Worm (Caenorhabditis elegans) whole organism, L4 larva: Measurements from ENCODE around the gene W01D2.1.

ENCODE experiments used
- D1046.2 ChIP-seq: fragments of 200-800 bp; sonication (Bioruptor generic); IDR thresholded peaks from 2 replicates; pipeline ENCODE4 v1.3.6; 2022; ENCODE audit warnings: missing genetic modification characterization, missing compliant biosample characterization
- F10B5.3 ChIP-seq: sonication (generic microtip); optimal IDR thresholded peaks from 2 replicates; lab custom pipeline; 2016; ENCODE audit warnings: mild to moderate bottlenecking, missing genetic modification characterization, missing compliant biosample characterization
- F44E2.7 ChIP-seq: fragments of 200-800 bp; sonication (Bioruptor generic); IDR thresholded peaks from 2 replicates; pipeline ENCODE4 v2.1.2; 2022; ENCODE audit warnings: missing genetic modification characterization, missing compliant biosample characterization
- R02D3.7 ChIP-seq: fragments of 150-350 bp; sonication (generic microtip); optimal IDR thresholded peaks from 3 replicates; lab custom pipeline; 2014; ENCODE audit warnings: missing biosample characterization, missing genetic modification characterization
- T20F7.1 ChIP-seq: fragments of 200-800 bp; sonication (Bioruptor generic); optimal IDR thresholded peaks from 2 replicates; lab custom pipeline; 2018; ENCODE audit warnings: mild to moderate bottlenecking, missing genetic modification characterization, missing compliant biosample characterization
- Y48G9A.11 ChIP-seq: fragments of 200-800 bp; sonication (Bioruptor generic); IDR thresholded peaks from 2 replicates; pipeline ENCODE4 v1.3.6; 2022; ENCODE audit warnings: missing genetic modification reagents, missing genetic modification characterization, missing compliant biosample characterization
- Y75B8A.6 ChIP-seq: fragments of 200-800 bp; sonication (Bioruptor generic); IDR thresholded peaks from 2 replicates; pipeline ENCODE4 v1.3.6; 2022; ENCODE audit warnings: missing genetic modification reagents, missing genetic modification characterization, missing compliant biosample characterization
- ZK337.2 ChIP-seq: fragments of 200-800 bp; sonication (Bioruptor generic); IDR thresholded peaks from 2 replicates; pipeline ENCODE4 v1.3.6; 2022; ENCODE audit warnings: missing genetic modification reagents, missing genetic modification characterization, missing compliant biosample characterization
- aha-1 ChIP-seq: fragments of 150-350 bp; peaks from one replicate; lab custom pipeline; 2014; ENCODE audit warnings: missing biosample characterization, missing genetic modification characterization
- arid-1 ChIP-seq: fragments of 200-800 bp; sonication (Bioruptor generic); conservative IDR thresholded peaks from 2 replicates; pipeline ENCODE4 v1.3.6; 2022; ENCODE audit warnings: missing genetic modification reagents, missing genetic modification characterization, missing compliant biosample characterization
- ceh-20 ChIP-seq: fragments of 200-800 bp; sonication (Bioruptor generic); IDR thresholded peaks from 2 replicates; pipeline ENCODE4 v1.3.6; 2022; ENCODE audit warnings: missing genetic modification reagents, missing genetic modification characterization, missing compliant biosample characterization
- ceh-28 ChIP-seq: fragments of 150-350 bp; optimal IDR thresholded peaks from 2 replicates; lab custom pipeline; 2014; ENCODE audit warnings: missing biosample characterization, missing genetic modification reagents, missing genetic modification characterization
- ceh-44 ChIP-seq: fragments of 200-800 bp; sonication (Bioruptor generic); IDR thresholded peaks from 2 replicates; pipeline ENCODE4 v1.3.6; 2022; ENCODE audit warnings: missing genetic modification reagents, missing genetic modification characterization, missing compliant biosample characterization
- daf-19 ChIP-seq: fragments of 200-800 bp; sonication (Bioruptor generic); conservative IDR thresholded peaks from 2 replicates; pipeline ENCODE4 v1.3.6; 2022; ENCODE audit warnings: missing genetic modification characterization, missing compliant biosample characterization
- dmd-6 ChIP-seq: fragments of 200-800 bp; sonication (Bioruptor generic); IDR thresholded peaks from 2 replicates; pipeline ENCODE4 v1.3.6; 2022; ENCODE audit warnings: missing genetic modification reagents, missing genetic modification characterization, missing compliant biosample characterization
- dmd-8 ChIP-seq: fragments of 200-800 bp; sonication (Bioruptor generic); IDR thresholded peaks from 2 replicates; pipeline ENCODE4 v1.3.6; 2022; ENCODE audit warnings: missing genetic modification characterization, missing compliant biosample characterization
- dmd-9 ChIP-seq: fragments of 200-800 bp; sonication (Bioruptor generic); IDR thresholded peaks from 2 replicates; pipeline ENCODE4 v1.3.6; 2022; ENCODE audit warnings: missing genetic modification reagents, missing genetic modification characterization, missing compliant biosample characterization
- dpl-1 ChIP-seq: fragments of 150-350 bp; optimal IDR thresholded peaks from 2 replicates; lab custom pipeline; 2014; ENCODE audit warnings: missing biosample characterization, missing genetic modification reagents, missing genetic modification characterization
- dve-1 ChIP-seq: sonication (generic microtip); optimal IDR thresholded peaks from 2 replicates; lab custom pipeline; 2017; ENCODE audit warnings: antibody characterized with exemption, mild to moderate bottlenecking, missing genetic modification characterization, missing compliant biosample characterization; ENCODE audit not compliant: insufficient read depth
- egl-27 ChIP-seq: sonication (generic microtip); optimal IDR thresholded peaks from 3 replicates; lab custom pipeline; 2017; ENCODE audit warnings: missing biosample characterization, missing genetic modification reagents, missing genetic modification characterization
- fos-1 ChIP-seq: fragments of 150-350 bp; optimal IDR thresholded peaks from 2 replicates; lab custom pipeline; 2014; ENCODE audit warnings: missing biosample characterization, missing genetic modification characterization
- hlh-11 ChIP-seq: fragments of 200-800 bp; sonication (Bioruptor generic); optimal IDR thresholded peaks from 2 replicates; lab custom pipeline; 2018; ENCODE audit warnings: mild to moderate bottlenecking, missing genetic modification characterization, missing compliant biosample characterization
- hlh-30 ChIP-seq: sonication (generic microtip); optimal IDR thresholded peaks from 2 replicates; lab custom pipeline; 2017; ENCODE audit warnings: antibody characterized with exemption, mild to moderate bottlenecking, missing genetic modification characterization, missing compliant biosample characterization; ENCODE audit not compliant: insufficient read depth
- hmg-1.1 ChIP-seq: fragments of 200-800 bp; sonication (Bioruptor generic); IDR thresholded peaks from 2 replicates; pipeline ENCODE4 v1.3.6; 2022; ENCODE audit warnings: missing genetic modification reagents, missing genetic modification characterization, missing compliant biosample characterization
- jun-1 ChIP-seq: fragments of 150-350 bp; optimal IDR thresholded peaks from 2 replicates; lab custom pipeline; 2014; ENCODE audit warnings: missing biosample characterization, missing genetic modification reagents, missing genetic modification characterization
- lin-38 ChIP-seq: fragments of 200-800 bp; sonication (Bioruptor generic); IDR thresholded peaks from 2 replicates; pipeline ENCODE4 v1.3.6; 2022; ENCODE audit warnings: missing genetic modification reagents, missing genetic modification characterization, missing compliant biosample characterization
- lin-39 ChIP-seq: fragments of 150-350 bp; optimal IDR thresholded peaks from 2 replicates; lab custom pipeline; 2014; ENCODE audit warnings: missing biosample characterization, missing genetic modification reagents, missing genetic modification characterization
- lsy-2 ChIP-seq, 2 experiments: fragments of 150-350 bp in 1 of 2; sonication (generic microtip) in 1 of 2; optimal IDR thresholded peaks; 2 replicates each; lab custom pipeline; 2014 to 2017; ENCODE audit warnings: missing biosample characterization in 2 of 2, missing genetic modification characterization in 2 of 2
- madf-5 ChIP-seq, 2 experiments: fragments of 200-800 bp; sonication (Bioruptor generic); IDR thresholded peaks; 2 replicates each; pipeline ENCODE4 v1.3.6; 2022; ENCODE audit warnings: missing compliant biosample characterization in 2 of 2, missing genetic modification characterization in 2 of 2
- mdt-29 ChIP-seq: fragments of 200-800 bp; sonication (Bioruptor generic); IDR thresholded peaks from 2 replicates; pipeline ENCODE4 v1.3.6; 2022; ENCODE audit warnings: missing genetic modification reagents, missing genetic modification characterization, missing compliant biosample characterization
- mxl-3 ChIP-seq: fragments of 200-800 bp; sonication (Bioruptor generic); optimal IDR thresholded peaks from 2 replicates; lab custom pipeline; 2018; ENCODE audit warnings: mild to moderate bottlenecking, missing genetic modification characterization, missing compliant biosample characterization
- nhr-10 ChIP-seq: fragments of 150-350 bp; optimal IDR thresholded peaks from 2 replicates; lab custom pipeline; 2014; ENCODE audit warnings: missing biosample characterization, missing genetic modification characterization
- nhr-102 ChIP-seq: sonication (generic microtip); optimal IDR thresholded peaks from 2 replicates; lab custom pipeline; 2016; ENCODE audit warnings: mild to moderate bottlenecking, missing genetic modification characterization, moderate library complexity, missing compliant biosample characterization
- nhr-237 ChIP-seq: sonication (generic microtip); optimal IDR thresholded peaks from 2 replicates; lab custom pipeline; 2017; ENCODE audit warnings: missing biosample characterization, missing genetic modification characterization
- nhr-25 ChIP-seq: sonication (generic microtip); optimal IDR thresholded peaks from 2 replicates; lab custom pipeline; 2017; ENCODE audit warnings: missing genetic modification characterization, mild to moderate bottlenecking, missing compliant biosample characterization, antibody characterized with exemption, moderate library complexity, borderline replicate concordance; ENCODE audit not compliant: insufficient read depth
- nhr-41 ChIP-seq: fragments of 200-800 bp; sonication (Bioruptor generic); IDR thresholded peaks from 2 replicates; pipeline ENCODE4 v1.3.6; 2022; ENCODE audit warnings: missing genetic modification reagents, missing genetic modification characterization, missing compliant biosample characterization
- nhr-42 ChIP-seq: fragments of 200-800 bp; sonication (Bioruptor generic); IDR thresholded peaks from 2 replicates; pipeline ENCODE4 v1.3.6; 2022; ENCODE audit warnings: missing genetic modification characterization, missing compliant biosample characterization
- nhr-48 ChIP-seq: sonication (generic microtip); optimal IDR thresholded peaks from 2 replicates; lab custom pipeline; 2016; ENCODE audit warnings: mild to moderate bottlenecking, missing genetic modification characterization, missing compliant biosample characterization
- pha-4 ChIP-seq, 2 experiments: fragments of 150-350 bp in 1 of 2; fragments of 200-800 bp in 1 of 2; sonication (Bioruptor generic) in 1 of 2; IDR thresholded peaks in 1 of 2; optimal IDR thresholded peaks in 1 of 2; 2 replicates each; pipeline versions ENCODE4 v1.3.6 to Lab custom; 2014 to 2022; ENCODE audit warnings: missing genetic modification characterization in 2 of 2, missing genetic modification reagents in 2 of 2, missing biosample characterization in 1 of 2, missing compliant biosample characterization in 1 of 2
- pqm-1 ChIP-seq: sonication (generic microtip); optimal IDR thresholded peaks from 2 replicates; lab custom pipeline; 2017; ENCODE audit warnings: missing biosample characterization, missing genetic modification characterization
- rbr-2 ChIP-seq: sonication (generic microtip); optimal IDR thresholded peaks from 2 replicates; lab custom pipeline; 2016; ENCODE audit warnings: missing genotype, missing genetic modification characterization, missing compliant biosample characterization
- saeg-2 ChIP-seq: fragments of 200-800 bp; sonication (Bioruptor generic); IDR thresholded peaks from 2 replicates; pipeline ENCODE4 v1.3.6; 2022; ENCODE audit warnings: missing genetic modification reagents, missing genetic modification characterization, missing compliant biosample characterization
- snpc-1.2 ChIP-seq: fragments of 200-800 bp; sonication (Bioruptor generic); IDR thresholded peaks from 2 replicates; pipeline ENCODE4 v1.3.6; 2022; ENCODE audit warnings: missing genetic modification reagents, missing genetic modification characterization, missing compliant biosample characterization
- snpc-4 ChIP-seq: fragments of 150-350 bp; optimal IDR thresholded peaks from 2 replicates; lab custom pipeline; 2014; ENCODE audit warnings: missing biosample characterization, missing genetic modification characterization
- tra-1 ChIP-seq: fragments of 200-800 bp; sonication (Bioruptor generic); IDR thresholded peaks from 2 replicates; pipeline ENCODE4 v1.3.6; 2022; ENCODE audit warnings: missing genetic modification reagents, missing genetic modification characterization, missing compliant biosample characterization
- vab-7 ChIP-seq: fragments of 200-800 bp; sonication (Bioruptor generic); IDR thresholded peaks from 2 replicates; pipeline ENCODE4 v1.3.6; 2022; ENCODE audit warnings: missing genetic modification reagents, missing genetic modification characterization, missing compliant biosample characterization
- zip-11 ChIP-seq: fragments of 200-800 bp; sonication (Bioruptor generic); IDR thresholded peaks from 2 replicates; pipeline ENCODE4 v1.3.6; 2022; ENCODE audit warnings: missing genetic modification characterization, missing compliant biosample characterization

W01D2.1 gene

ce11 chrII:14812661-14813060 lies 2.7 kb upstream of the W01D2.1 start (continued):
- TF ChIP-seq hmg-1.1 (GFP tag; lab: Robert Waterston, UW) (no peak), F10B5.3 (tag; lab: Kevin White, UChicago) (no peak), nhr-237 (tag; lab: Kevin White, UChicago) (no peak), tra-1 (no peak), Y48G9A.11 (GFP tag; lab: Robert Waterston, UW) (no peak), nhr-10 (tag; lab: Kevin White, UChicago) (no peak), ceh-20 (no peak), Y75B8A.6 (GFP tag; lab: Robert Waterston, UW) (no peak), rbr-2 (tag; lab: Kevin White, UChicago) (no peak), arid-1 (GFP tag; lab: Robert Waterston, UW) (no peak), F44E2.7 (GFP tag; lab: Robert Waterston, UW) (no peak), nhr-41 (GFP tag; lab: Robert Waterston, UW) (peak; percentile 86; the same call in 1 of the 2 replicates), ceh-44 (no peak), D1046.2 (no peak), mdt-29 (no peak), snpc-4 (no peak), lsy-2 (tag; optimal IDR thresholded peaks at IDR 0.05; lab: Kevin White, UChicago) (no peak), vab-7 (GFP tag; lab: Robert Waterston, UW) (no peak), daf-19 (GFP tag; lab: Robert Waterston, UW) (no peak), hlh-11 (tag; lab: Kevin White, UChicago) (peak; percentile 73), dpl-1 (no peak), zip-11 (GFP tag; lab: Robert Waterston, UW) (no peak), T20F7.1 (GFP tag; lab: Kevin White, UChicago) (no peak), jun-1 (tag; lab: Kevin White, UChicago) (no peak), madf-5 (GFP tag; IDR thresholded peaks at IDR 0.05; lab: Robert Waterston, UW) (no peak), mxl-3 (GFP tag; lab: Kevin White, UChicago) (no peak), lin-38 (GFP tag; lab: Robert Waterston, UW) (no peak), nhr-102 (tag; lab: Kevin White, UChicago) (peak; percentile 11), R02D3.7 (tag; lab: Kevin White, UChicago) (no peak), egl-27 (tag; lab: Kevin White, UChicago) (no peak), ceh-28 (tag; lab: Kevin White, UChicago) (no peak), dmd-9 (GFP tag; lab: Robert Waterston, UW) (no peak), fos-1 (tag; lab: Kevin White, UChicago) (no peak), pqm-1 (peak; percentile 76), dve-1 (tag; lab: Kevin White, UChicago) (peak; percentile 71)
- TF ChIP-seq, all 104 proteins: peak for 10

DNA sequence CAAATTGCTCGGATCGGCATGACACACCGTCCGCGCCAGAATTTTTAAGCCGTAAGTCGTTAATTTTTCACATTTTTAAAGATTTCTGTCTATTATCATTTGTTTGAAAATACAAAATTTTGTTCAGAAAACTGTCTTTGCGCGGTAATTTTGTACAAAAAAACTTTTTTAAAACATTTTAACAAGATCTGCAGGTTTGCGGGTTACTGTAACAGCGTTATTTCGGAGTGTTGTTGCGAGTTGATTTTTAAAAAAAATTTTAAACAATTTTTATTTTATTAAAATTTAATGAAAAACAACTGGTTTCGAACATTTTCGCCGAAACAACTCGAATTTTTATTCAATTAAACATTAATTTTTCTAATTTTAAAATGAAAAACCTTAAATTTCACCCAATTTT lies 2.2 kb upstream of the W01D2.1 start:
- peak; percentile 9 for TF ChIP-seq aha-1 (tag; lab: Kevin White, UChicago)
- peak; percentile 91 for TF ChIP-seq Y48G9A.11 (GFP tag; lab: Robert Waterston, UW)
- TF ChIP-seq tra-1, result no peak

ce11 chrII:14816086-14816485 lies 768 bp downstream of the W01D2.1 start:
- TF ChIP-seq D1046.2, result no peak
- TF ChIP-seq tra-1, result no peak
- TF ChIP-seq snpc-1.2 (GFP tag; lab: Robert Waterston, UW), result no peak
- no peak for TF ChIP-seq R02D3.7 (tag; lab: Kevin White, UChicago)
- TF ChIP-seq dmd-6 (GFP tag; lab: Robert Waterston, UW), result no peak
- no peak for TF ChIP-seq T20F7.1 (GFP tag; lab: Kevin White, UChicago)
- TF ChIP-seq pqm-1, result no peak
- no peak for TF ChIP-seq dve-1 (tag; lab: Kevin White, UChicago)
- 0 out of 2 replicates have a peak, but pooled peaks have one; percentile 22 for TF ChIP-seq nhr-42
- TF ChIP-seq Y75B8A.6 (GFP tag; lab: Robert Waterston, UW), result no peak
- 0 out of 2 replicates have a peak, but pooled peaks have one; percentile 11 for TF ChIP-seq lin-38 (GFP tag; lab: Robert Waterston, UW)
- no peak for TF ChIP-seq nhr-48 (tag; lab: Kevin White, UChicago)
- TF ChIP-seq egl-27 (tag; lab: Kevin White, UChicago), result no peak
- TF ChIP-seq nhr-25, result no peak
- no peak for TF ChIP-seq saeg-2 (GFP tag; lab: Robert Waterston, UW)
- TF ChIP-seq lin-39 (tag; lab: Kevin White, UChicago), result no peak
- 0 out of 2 replicates have a peak, but pooled peaks have one; percentile 5 for TF ChIP-seq pha-4 (GFP tag; IDR thresholded peaks at IDR 0.05; lab: Robert Waterston, UW)
- TF ChIP-seq pha-4 (tag; optimal IDR thresholded peaks at IDR 0.05; lab: Kevin White, UChicago), result no peak
- TF ChIP-seq hlh-30, result no peak
- TF ChIP-seq ZK337.2 (GFP tag; lab: Robert Waterston, UW), result no peak
- TF ChIP-seq nhr-41 (GFP tag; lab: Robert Waterston, UW), result no peak
- TF ChIP-seq dmd-8, result no peak
